Fruit fly (Drosophila melanogaster): ENCODE measurements around the gene for.

Gene for

dm6 chr2L:3600847-3601246 is 55.9 kb downstream of the for start (continued):
- TF ChIP-seq org-1 (GFP tag; optimal IDR thresholded peaks at IDR 0.05) (no peak), CG4820 (GFP tag; optimal IDR thresholded peaks at IDR 0.05) (peak; percentile 50), CG9215 (GFP tag; IDR thresholded peaks at IDR 0.05) (no peak), Asciz (GFP tag; optimal IDR thresholded peaks at IDR 0.05) (no peak), CG11398 (GFP tag; optimal IDR thresholded peaks at IDR 0.05) (no peak), CG6765 (GFP tag; optimal IDR thresholded peaks at IDR 0.05) (no peak), CG10431 (GFP tag; optimal IDR thresholded peaks at IDR 0.05) (no peak), Dek (tag; optimal IDR thresholded peaks at IDR 0.05) (no peak), CG12299 (tag; optimal IDR thresholded peaks at IDR 0.05) (no peak), rib (GFP tag; IDR thresholded peaks at IDR 0.05) (no peak), CG6654 (GFP tag; optimal IDR thresholded peaks at IDR 0.05) (no peak), gce (GFP tag; IDR thresholded peaks at IDR 0.05) (no peak), CG12391 (tag; optimal IDR thresholded peaks at IDR 0.05) (peak; percentile 30), CG9817 (tag; optimal IDR thresholded peaks at IDR 0.05) (no peak), Dbx (GFP tag; IDR thresholded peaks at IDR 0.05) (no peak), CG8388 (GFP tag; optimal IDR thresholded peaks at IDR 0.05) (peak; percentile 36), GATAe (GFP tag; conservative IDR thresholded peaks at IDR 0.05) (no peak), Vsx1 (GFP tag; optimal IDR thresholded peaks at IDR 0.05) (no peak), CTCF (GFP tag; optimal IDR thresholded peaks at IDR 0.05) (no peak), ase (GFP tag; IDR thresholded peaks at IDR 0.05) (no peak), CG11093 (GFP tag; IDR thresholded peaks at IDR 0.05) (no peak), amos (GFP tag; IDR thresholded peaks at IDR 0.05; ENCODE audit: partially characterized antibody) (no peak), kni (GFP tag; optimal IDR thresholded peaks at IDR 0.05) (peak; percentile 8), E2f2 (GFP tag; IDR thresholded peaks at IDR 0.05) (no peak), CrebB (tag; optimal IDR thresholded peaks at IDR 0.05) (no peak), twi (tag; optimal IDR thresholded peaks at IDR 0.05) (peak; percentile 22), CG7839 (tag; optimal IDR thresholded peaks at IDR 0.05) (peak; percentile 33), CG4424 (GFP tag; optimal IDR thresholded peaks at IDR 0.05) (peak; percentile 31), CG17186 (GFP tag; optimal IDR thresholded peaks at IDR 0.05) (no peak), CG14667 (GFP tag; IDR thresholded peaks at IDR 0.05) (peak; percentile 6; the same call in 1 of the 2 replicates), Oaz (GFP tag; IDR thresholded peaks at IDR 0.05) (no peak), CG13424 (tag; optimal IDR thresholded peaks at IDR 0.05) (peak; percentile 14), shn (GFP tag; optimal IDR thresholded peaks at IDR 0.05) (no peak), D19B (GFP tag; optimal IDR thresholded peaks at IDR 0.05) (no peak), Aef1 (GFP tag; IDR thresholded peaks at IDR 0.05) (no peak), odd (GFP tag; optimal IDR thresholded peaks at IDR 0.05) (peak; percentile 28), Hr78 (GFP tag; optimal IDR thresholded peaks at IDR 0.05) (no peak), ac (GFP tag; optimal IDR thresholded peaks at IDR 0.05) (peak; percentile 45), Sox102F (GFP tag; optimal IDR thresholded peaks at IDR 0.05) (no peak), gfzf (GFP tag; optimal IDR thresholded peaks at IDR 0.05) (no peak), zen (tag; optimal IDR thresholded peaks at IDR 0.05) (no peak), Hsf (GFP tag; optimal IDR thresholded peaks at IDR 0.05) (peak; percentile 37), Xbp1 (GFP tag; optimal IDR thresholded peaks at IDR 0.05) (peak; percentile 30), z (GFP tag; IDR thresholded peaks at IDR 0.05) (no peak), lmd (GFP tag; IDR thresholded peaks at IDR 0.05) (peak; percentile 7; the same call in 1 of the 2 replicates), CG14710 (tag; optimal IDR thresholded peaks at IDR 0.05) (peak; percentile 24), Chrac-16 (GFP tag; optimal IDR thresholded peaks at IDR 0.05) (peak; percentile 32), phol (tag; optimal IDR thresholded peaks at IDR 0.05) (peak; percentile 41), sisA (GFP tag; IDR thresholded peaks at IDR 0.05) (peak; percentile 31; the same call in 1 of the 2 replicates), ewg (GFP tag; optimal IDR thresholded peaks at IDR 0.05) (no peak), grn (GFP tag; optimal IDR thresholded peaks at IDR 0.05) (peak; percentile 76), CG15601 (tag; optimal IDR thresholded peaks at IDR 0.05) (peak; percentile 41)
